Worm (Caenorhabditis elegans): ENCODE data around the gene ztf-29.

DNA sequence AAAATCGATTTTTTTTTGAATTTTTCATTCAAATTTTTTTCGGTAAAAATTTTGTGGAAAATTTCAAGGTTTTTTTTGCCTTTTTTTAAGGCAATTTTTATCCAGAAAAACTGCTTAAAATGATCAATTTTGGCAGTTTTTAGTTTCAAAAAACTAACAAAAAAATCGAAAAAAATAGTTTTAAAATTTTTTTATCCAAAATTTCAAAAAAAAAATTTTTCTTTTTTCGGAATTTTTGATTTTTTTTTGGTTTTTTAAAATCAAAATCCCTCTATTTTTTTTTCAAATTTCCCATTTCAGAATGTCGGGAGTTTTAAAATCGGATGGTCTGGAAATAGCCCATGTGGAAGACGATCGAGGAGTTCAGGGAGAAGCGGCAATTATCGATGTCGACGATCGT is 13.0 kb downstream of the ztf-29 start, which contains the start of gene Y66D12A.8:
- TF ChIP-seq elt-3 (tag; optimal IDR thresholded peaks at IDR 0.05) (no peak), rnt-1 (tag; optimal IDR thresholded peaks at IDR 0.05) (no peak), egl-27 (tag; optimal IDR thresholded peaks at IDR 0.05) (no peak), nhr-11 (tag; optimal IDR thresholded peaks at IDR 0.05) (no peak), dpl-1 (GFP tag; optimal IDR thresholded peaks at IDR 0.05) (no peak), lin-39 (tag; optimal IDR thresholded peaks at IDR 0.05) (no peak), nhr-20 (tag; optimal IDR thresholded peaks at IDR 0.05) (no peak), ztf-11 (tag; optimal IDR thresholded peaks at IDR 0.05) (no peak), efl-3 (GFP tag; optimal IDR thresholded peaks at IDR 0.05) (no peak)

Measured in whole organism, L1 larva.